Worm (Caenorhabditis elegans) whole organism, L2 larva: ENCODE measurements around the gene C29F9.12.

ENCODE experiments used
- C34F6.9 ChIP-seq: fragments of 150-350 bp; optimal IDR thresholded peaks from 2 replicates; lab custom pipeline; 2014; ENCODE audit warnings: missing biosample characterization, missing genetic modification characterization
- F13H6.1 ChIP-seq: sonication (generic microtip); optimal IDR thresholded peaks from 2 replicates; lab custom pipeline; 2016; ENCODE audit warnings: missing genetic modification characterization, missing compliant biosample characterization
- Y55F3AM.14 ChIP-seq: fragments of 200-800 bp; sonication (Bioruptor generic); optimal IDR thresholded peaks from 2 replicates; lab custom pipeline; 2018; ENCODE audit warnings: mild to moderate bottlenecking, missing genetic modification characterization, missing compliant biosample characterization
- ZK546.5 ChIP-seq: sonication (generic microtip); optimal IDR thresholded peaks from 2 replicates; lab custom pipeline; 2017; ENCODE audit warnings: missing biosample characterization, missing genetic modification characterization
- alr-1 ChIP-seq: fragments of 150-350 bp; optimal IDR thresholded peaks from 2 replicates; lab custom pipeline; 2014; ENCODE audit warnings: missing biosample characterization, missing genetic modification characterization
- aly-2 ChIP-seq: fragments of 150-350 bp; optimal IDR thresholded peaks from 2 replicates; lab custom pipeline; 2014; ENCODE audit warnings: missing biosample characterization, missing genetic modification characterization
- ama-1 ChIP-seq: fragments of 150-350 bp; optimal IDR thresholded peaks from 2 replicates; lab custom pipeline; 2018; ENCODE audit warnings: inconsistent platforms
- blmp-1 ChIP-seq: sonication (generic microtip); optimal IDR thresholded peaks from 2 replicates; lab custom pipeline; 2017; ENCODE audit warnings: missing genetic modification characterization, mild to moderate bottlenecking, missing compliant biosample characterization, antibody characterized with exemption, moderate library complexity; ENCODE audit not compliant: insufficient read depth
- ceh-16 ChIP-seq: fragments of 150-350 bp; optimal IDR thresholded peaks from 2 replicates; lab custom pipeline; 2014; ENCODE audit warnings: missing biosample characterization, missing genetic modification characterization
- ceh-82 ChIP-seq: fragments of 150-350 bp; optimal IDR thresholded peaks from 2 replicates; lab custom pipeline; 2014; ENCODE audit warnings: missing biosample characterization, missing genetic modification characterization
- crh-2 ChIP-seq: sonication (generic microtip); optimal IDR thresholded peaks from 2 replicates; lab custom pipeline; 2017; ENCODE audit warnings: missing biosample characterization, missing genetic modification characterization
- egl-27 ChIP-seq: sonication (generic microtip); optimal IDR thresholded peaks from 3 replicates; lab custom pipeline; 2017; ENCODE audit warnings: missing biosample characterization, missing genetic modification reagents, missing genetic modification characterization
- elt-1 ChIP-seq: fragments of 150-350 bp; optimal IDR thresholded peaks from 2 replicates; lab custom pipeline; 2014; ENCODE audit warnings: missing biosample characterization, missing genetic modification characterization
- fos-1 ChIP-seq: fragments of 150-350 bp; optimal IDR thresholded peaks from 2 replicates; lab custom pipeline; 2014; ENCODE audit warnings: missing biosample characterization, missing genetic modification characterization
- lin-11 ChIP-seq: fragments of 150-350 bp; sonication (generic microtip); optimal IDR thresholded peaks from 2 replicates; lab custom pipeline; 2014; ENCODE audit warnings: missing biosample characterization, missing genetic modification characterization, inconsistent platforms, mixed read lengths
- lin-13 ChIP-seq: fragments of 150-350 bp; optimal IDR thresholded peaks from 2 replicates; lab custom pipeline; 2014; ENCODE audit warnings: missing biosample characterization, missing genetic modification reagents, missing genetic modification characterization
- lsy-2 ChIP-seq, 2 experiments: fragments of 150-350 bp in 1 of 2; sonication (generic microtip) in 1 of 2; optimal IDR thresholded peaks; 2 replicates each; lab custom pipeline; 2014 to 2017; ENCODE audit warnings: missing biosample characterization in 2 of 2, missing genetic modification characterization in 2 of 2
- mdl-1 ChIP-seq, 2 experiments: fragments of 150-350 bp in 1 of 2; sonication (generic microtip) in 1 of 2; optimal IDR thresholded peaks; 2 replicates each; lab custom pipeline; 2017; ENCODE audit warnings: missing biosample characterization in 2 of 2, missing genetic modification characterization in 2 of 2
- nhr-11 ChIP-seq: fragments of 150-350 bp; optimal IDR thresholded peaks from 2 replicates; lab custom pipeline; 2014; ENCODE audit warnings: missing biosample characterization, missing genetic modification characterization
- nhr-129 ChIP-seq: fragments of 150-350 bp; optimal IDR thresholded peaks from 2 replicates; lab custom pipeline; 2014; ENCODE audit warnings: missing biosample characterization, missing genetic modification characterization
- nhr-21 ChIP-seq: fragments of 150-350 bp; optimal IDR thresholded peaks from 2 replicates; lab custom pipeline; 2014; ENCODE audit warnings: missing biosample characterization, missing genetic modification characterization
- nhr-23 ChIP-seq: fragments of 150-350 bp; optimal IDR thresholded peaks from 2 replicates; lab custom pipeline; 2014; ENCODE audit warnings: missing biosample characterization, missing genetic modification reagents, missing genetic modification characterization
- nhr-237 ChIP-seq: fragments of 150-350 bp; optimal IDR thresholded peaks from 2 replicates; lab custom pipeline; 2014; ENCODE audit warnings: missing biosample characterization, missing genetic modification characterization
- nhr-25 ChIP-seq: fragments of 150-350 bp; sonication (generic microtip); optimal IDR thresholded peaks from 3 replicates; lab custom pipeline; 2014; ENCODE audit warnings: missing biosample characterization, missing genetic modification characterization
- nhr-6 ChIP-seq: fragments of 150-350 bp; optimal IDR thresholded peaks from 2 replicates; lab custom pipeline; 2014; ENCODE audit warnings: missing biosample characterization, missing genetic modification characterization
- peb-1 ChIP-seq: fragments of 150-350 bp; optimal IDR thresholded peaks from 2 replicates; lab custom pipeline; 2014; ENCODE audit warnings: missing biosample characterization, missing genetic modification characterization
- sem-4 ChIP-seq: fragments of 150-350 bp; optimal IDR thresholded peaks from 2 replicates; lab custom pipeline; 2014; ENCODE audit warnings: missing biosample characterization, missing genetic modification reagents, missing genetic modification characterization
- sma-3 ChIP-seq: sonication (generic microtip); optimal IDR thresholded peaks from 2 replicates; lab custom pipeline; 2016; ENCODE audit warnings: missing genetic modification reagents, missing genetic modification characterization, missing compliant biosample characterization
- snpc-4 ChIP-seq: fragments of 150-350 bp; optimal IDR thresholded peaks from 2 replicates; lab custom pipeline; 2014; ENCODE audit warnings: missing biosample characterization, missing genetic modification characterization
- unc-55 ChIP-seq: fragments of 150-350 bp; sonication (generic microtip); optimal IDR thresholded peaks from 3 replicates; lab custom pipeline; 2014; ENCODE audit warnings: missing biosample characterization, missing genetic modification reagents, missing genetic modification characterization
- unc-62 ChIP-seq: fragments of 150-350 bp; optimal IDR thresholded peaks from 2 replicates; lab custom pipeline; 2014; ENCODE audit warnings: missing biosample characterization, missing genetic modification reagents, missing genetic modification characterization
- zag-1 ChIP-seq: fragments of 150-350 bp; optimal IDR thresholded peaks from 2 replicates; lab custom pipeline; 2014; ENCODE audit warnings: missing biosample characterization, missing genetic modification characterization
- ztf-1 ChIP-seq: fragments of 200-800 bp; sonication (Bioruptor generic); conservative IDR thresholded peaks from 2 replicates; pipeline ENCODE4 v1.3.6; 2022; ENCODE audit warnings: missing genetic modification characterization, missing compliant biosample characterization
- ztf-11 ChIP-seq: sonication (generic microtip); optimal IDR thresholded peaks from 2 replicates; lab custom pipeline; 2017; ENCODE audit warnings: missing biosample characterization, missing genetic modification characterization

Gene C29F9.12

ce11 chrIII:86316-86715 lies 35.5 kb downstream of the C29F9.12 start, which contains the start of gene attf-3 (continued):
- peak; percentile 35 for TF ChIP-seq F13H6.1 (tag; lab: Kevin White, UChicago)
- no peak for TF ChIP-seq nhr-11 (tag; lab: Kevin White, UChicago)
- no peak for TF ChIP-seq ztf-11 (tag; lab: Kevin White, UChicago)
- no peak for TF ChIP-seq snpc-4 (tag; lab: Kevin White, UChicago)
- TF ChIP-seq sma-3: peak; percentile 53
- no peak for TF ChIP-seq Y55F3AM.14 (GFP tag; lab: Kevin White, UChicago)
- TF ChIP-seq aly-2: no peak
- no peak for TF ChIP-seq nhr-23 (tag; lab: Kevin White, UChicago)
- no peak for TF ChIP-seq elt-1 (tag; lab: Kevin White, UChicago)
- no peak for TF ChIP-seq blmp-1 (tag; lab: Kevin White, UChicago)
- TF ChIP-seq zag-1 (tag; lab: Kevin White, UChicago): no peak
- no peak for TF ChIP-seq ama-1 (lab: Kevin White, UChicago)
- TF ChIP-seq ZK546.5 (tag; lab: Kevin White, UChicago): no peak
- TF ChIP-seq nhr-21 (tag; lab: Kevin White, UChicago): no peak
- no peak for TF ChIP-seq sem-4 (tag; lab: Kevin White, UChicago)

ce11 chrIII:84372-84771 lies 37.5 kb downstream of the C29F9.12 start:
- TF ChIP-seq unc-62 (GFP tag; lab: Kevin White, UChicago) (no peak), nhr-129 (tag; lab: Kevin White, UChicago) (no peak), ceh-82 (no peak), ztf-1 (no peak), lin-11 (tag; lab: Kevin White, UChicago) (no peak), ceh-16 (no peak), nhr-25 (tag; lab: Kevin White, UChicago) (no peak), unc-55 (no peak), lin-13 (no peak), elt-1 (tag; lab: Kevin White, UChicago) (no peak), zag-1 (tag; lab: Kevin White, UChicago) (no peak), C34F6.9 (tag; lab: Kevin White, UChicago) (no peak), snpc-4 (tag; lab: Kevin White, UChicago) (no peak), nhr-237 (no peak), fos-1 (tag; lab: Kevin White, UChicago) (no peak), crh-2 (no peak), alr-1 (tag; lab: Kevin White, UChicago) (no peak), nhr-6 (tag; lab: Kevin White, UChicago) (no peak), mdl-1 (tag; optimal IDR thresholded peaks at IDR 0.05; lab: Kevin White, UChicago) (no peak), egl-27 (no peak)

ce11 chrIII:72078-72477 lies 49.8 kb downstream of the C29F9.12 start:
- TF ChIP-seq ztf-1 (no peak), snpc-4 (tag; lab: Kevin White, UChicago) (no peak), ZK546.5 (tag; lab: Kevin White, UChicago) (no peak), peb-1 (tag; lab: Kevin White, UChicago) (no peak), egl-27 (no peak), lsy-2 (tag; optimal IDR thresholded peaks at IDR 0.05; lab: Kevin White, UChicago) (no peak)
- TF ChIP-seq, all 48 proteins: peak for 0
